Worm (Caenorhabditis elegans) whole organism, late embryonic: Measurements from ENCODE around the gene C25F6.1.

Experiments used
- C08G9.2 ChIP-seq: sonication (generic microtip); optimal IDR thresholded peaks from 2 replicates; lab custom pipeline; 2016; ENCODE audit warnings: mild to moderate bottlenecking, missing genetic modification characterization, moderate library complexity, missing compliant biosample characterization
- Y22D7AL.16 ChIP-seq: sonication (generic microtip); optimal IDR thresholded peaks from 2 replicates; lab custom pipeline; 2016; ENCODE audit warnings: missing genetic modification characterization, missing compliant biosample characterization
- ama-1 ChIP-seq: fragments of 150-350 bp; optimal IDR thresholded peaks from 2 replicates; lab custom pipeline; 2014
- ceh-18 ChIP-seq: sonication (generic microtip); optimal IDR thresholded peaks from 2 replicates; lab custom pipeline; 2016; ENCODE audit warnings: missing genetic modification characterization, missing compliant biosample characterization
- ceh-19 ChIP-seq: fragments of 200-800 bp; sonication (Bioruptor generic); optimal IDR thresholded peaks from 2 replicates; lab custom pipeline; 2018; ENCODE audit warnings: mild to moderate bottlenecking, missing genetic modification characterization, missing compliant biosample characterization
- ceh-22 ChIP-seq: sonication (generic microtip); optimal IDR thresholded peaks from 2 replicates; lab custom pipeline; 2017; ENCODE audit warnings: missing biosample characterization, missing genetic modification characterization
- ceh-24 ChIP-seq: sonication (generic microtip); optimal IDR thresholded peaks from 2 replicates; lab custom pipeline; 2016; ENCODE audit warnings: mild to moderate bottlenecking, missing genetic modification characterization, missing compliant biosample characterization
- ceh-30 ChIP-seq: fragments of 150-350 bp; optimal IDR thresholded peaks from 2 replicates; lab custom pipeline; 2014; ENCODE audit warnings: missing biosample characterization, missing genetic modification characterization
- ceh-31 ChIP-seq: sonication (generic microtip); optimal IDR thresholded peaks from 2 replicates; lab custom pipeline; 2016; ENCODE audit warnings: missing genetic modification characterization, missing compliant biosample characterization
- ceh-48 ChIP-seq: sonication (generic microtip); optimal IDR thresholded peaks from 2 replicates; lab custom pipeline; 2016; ENCODE audit warnings: missing genetic modification characterization, inconsistent platforms, missing compliant biosample characterization
- ceh-6 ChIP-seq: fragments of 200-800 bp; sonication (Bioruptor generic); optimal IDR thresholded peaks from 2 replicates; lab custom pipeline; 2018; ENCODE audit warnings: mild to moderate bottlenecking, missing genetic modification characterization, missing compliant biosample characterization
- dmd-4 ChIP-seq: sonication (generic microtip); optimal IDR thresholded peaks from 2 replicates; lab custom pipeline; 2016; ENCODE audit warnings: borderline replicate concordance, missing genetic modification characterization, missing compliant biosample characterization
- dve-1 ChIP-seq: sonication (generic microtip); optimal IDR thresholded peaks from 2 replicates; lab custom pipeline; 2017; ENCODE audit warnings: antibody characterized with exemption, mild to moderate bottlenecking, missing genetic modification characterization, missing compliant biosample characterization
- elt-2 ChIP-seq: sonication (generic microtip); optimal IDR thresholded peaks from 2 replicates; lab custom pipeline; 2016; ENCODE audit warnings: missing genetic modification reagents, missing genetic modification characterization, missing compliant biosample characterization
- ets-4 ChIP-seq: sonication (generic microtip); optimal IDR thresholded peaks from 2 replicates; lab custom pipeline; 2016; ENCODE audit warnings: missing genetic modification characterization, missing compliant biosample characterization
- fax-1 ChIP-seq: sonication (generic microtip); optimal IDR thresholded peaks from 2 replicates; lab custom pipeline; 2016; ENCODE audit warnings: missing genotype, missing genetic modification characterization, missing compliant biosample characterization
- fkh-10 ChIP-seq: fragments of 150-350 bp; optimal IDR thresholded peaks from 2 replicates; lab custom pipeline; 2014; ENCODE audit warnings: missing biosample characterization, missing genetic modification reagents, missing genetic modification characterization
- hlh-30 ChIP-seq: sonication (generic microtip); optimal IDR thresholded peaks from 2 replicates; lab custom pipeline; 2017; ENCODE audit warnings: antibody characterized with exemption, missing genetic modification characterization, missing compliant biosample characterization; ENCODE audit not compliant: insufficient read depth
- lim-6 ChIP-seq: sonication (generic microtip); optimal IDR thresholded peaks from 2 replicates; lab custom pipeline; 2016; ENCODE audit warnings: missing genetic modification characterization, missing compliant biosample characterization
- mec-3 ChIP-seq: sonication (generic microtip); optimal IDR thresholded peaks from 2 replicates; lab custom pipeline; 2016; ENCODE audit warnings: borderline replicate concordance, missing genetic modification characterization, missing compliant biosample characterization
- nhr-232 ChIP-seq: sonication (generic microtip); optimal IDR thresholded peaks from 2 replicates; lab custom pipeline; 2016; ENCODE audit warnings: missing genetic modification characterization, missing compliant biosample characterization
- odd-2 ChIP-seq: sonication (generic microtip); optimal IDR thresholded peaks from 2 replicates; lab custom pipeline; 2017; ENCODE audit warnings: antibody characterized with exemption, mild to moderate bottlenecking, missing genetic modification characterization, missing compliant biosample characterization
- pag-3 ChIP-seq: sonication (generic microtip); optimal IDR thresholded peaks from 2 replicates; lab custom pipeline; 2016; ENCODE audit warnings: missing compliant biosample characterization, missing genetic modification characterization, borderline replicate concordance
- pat-9 ChIP-seq: fragments of 200-800 bp; sonication (Bioruptor generic); optimal IDR thresholded peaks from 2 replicates; lab custom pipeline; 2018; ENCODE audit warnings: mild to moderate bottlenecking, missing genetic modification characterization, moderate library complexity, missing compliant biosample characterization
- pha-2 ChIP-seq: sonication (generic microtip); optimal IDR thresholded peaks from 2 replicates; lab custom pipeline; 2017; ENCODE audit warnings: mild to moderate bottlenecking, missing genetic modification characterization, missing compliant biosample characterization
- pha-4 ChIP-seq: fragments of 150-350 bp; optimal IDR thresholded peaks from 2 replicates; lab custom pipeline; 2018; ENCODE audit warnings: missing biosample characterization, missing genetic modification reagents, missing genetic modification characterization
- pros-1 ChIP-seq: fragments of 150-350 bp; optimal IDR thresholded peaks from 2 replicates; lab custom pipeline; 2014; ENCODE audit warnings: missing biosample characterization, missing genetic modification reagents, missing genetic modification characterization
- ref-2 ChIP-seq: sonication (generic microtip); optimal IDR thresholded peaks from 2 replicates; lab custom pipeline; 2016; ENCODE audit warnings: missing genetic modification characterization, missing compliant biosample characterization
- rnt-1 ChIP-seq: sonication (generic microtip); optimal IDR thresholded peaks from 2 replicates; lab custom pipeline; 2016; ENCODE audit warnings: missing genetic modification characterization, missing compliant biosample characterization
- sdc-2 ChIP-seq: sonication (generic microtip); optimal IDR thresholded peaks from 2 replicates; lab custom pipeline; 2016; ENCODE audit warnings: missing genotype, missing genetic modification characterization, missing compliant biosample characterization
- syd-9 ChIP-seq: sonication (generic microtip); optimal IDR thresholded peaks from 2 replicates; lab custom pipeline; 2016; ENCODE audit warnings: mild to moderate bottlenecking, missing genetic modification characterization, moderate library complexity, missing compliant biosample characterization
- tbx-2 ChIP-seq: sonication (generic microtip); optimal IDR thresholded peaks from 2 replicates; lab custom pipeline; 2016; ENCODE audit warnings: missing genetic modification characterization, missing compliant biosample characterization
- unc-3 ChIP-seq, 2 experiments: fragments of 200-800 bp in 1 of 2; sonication (Bioruptor generic) in 1 of 2; sonication (generic microtip) in 1 of 2; conservative IDR thresholded peaks in 1 of 2; optimal IDR thresholded peaks in 1 of 2; 2 replicates each; pipeline versions ENCODE4 v1.3.6 to Lab custom; 2016 to 2022; ENCODE audit warnings: missing compliant biosample characterization in 2 of 2, missing genetic modification characterization in 2 of 2, missing genetic modification reagents in 1 of 2

C25F6.1 gene

ce11 chrX:5507926-5508325 lies 21.6 kb downstream of the C25F6.1 start:
- TF ChIP-seq ceh-31 (tag; lab: Kevin White, UChicago) (peak; percentile 24), ceh-48 (tag; lab: Kevin White, UChicago) (peak; percentile 75), C08G9.2 (no peak), fkh-10 (GFP tag; lab: Kevin White, UChicago) (no peak), odd-2 (tag; lab: Kevin White, UChicago) (no peak), pat-9 (tag; lab: Kevin White, UChicago) (no peak)

ce11 chrX:5509114-5509877 lies 23.0 kb downstream of the C25F6.1 start:
- TF ChIP-seq mec-3 (tag; lab: Kevin White, UChicago) = no peak
- no peak for TF ChIP-seq lim-6
- TF ChIP-seq ceh-18 (tag; lab: Kevin White, UChicago) = peak; percentile 44

ce11 chrX:5512227-5512626 lies 25.9 kb downstream of the C25F6.1 start, which contains the start of gene T23F2.3:
TSS of gene T23F2.3 (minus strand) at chrX:5512327.
- TF ChIP-seq tbx-2 (tag; lab: Kevin White, UChicago) (no peak), ceh-19 (no peak), ceh-30 (tag; lab: Kevin White, UChicago) (no peak), Y22D7AL.16 (no peak), C08G9.2 (no peak), pros-1 (tag; lab: Kevin White, UChicago) (no peak), pha-2 (no peak), elt-2 (tag; lab: Kevin White, UChicago) (no peak), rnt-1 (tag; lab: Kevin White, UChicago) (no peak), ref-2 (tag; lab: Kevin White, UChicago) (no peak), dve-1 (no peak), lim-6 (no peak), ceh-6 (GFP tag; lab: Kevin White, UChicago) (no peak)

- TF ChIP-seq ceh-24 (tag; lab: Kevin White, UChicago) (no peak), unc-3 (GFP tag; conservative IDR thresholded peaks at IDR 0.05; lab: Robert Waterston, UW) (no peak), unc-3 (tag; optimal IDR thresholded peaks at IDR 0.05; lab: Kevin White, UChicago) (peak; percentile 51)
- TF ChIP-seq, all 69 proteins: peak for 1
Measured at ce11 chrX:5512707-5513106, 26.4 kb downstream of the C25F6.1 start.

- no peak for TF ChIP-seq sdc-2 (tag; lab: Kevin White, UChicago)
- TF ChIP-seq ceh-19 = no peak
- TF ChIP-seq pag-3 (tag; lab: Kevin White, UChicago) = no peak
- no peak for TF ChIP-seq hlh-30
- TF ChIP-seq ceh-22 (tag; lab: Kevin White, UChicago) = no peak
- TF ChIP-seq nhr-232 = no peak
- TF ChIP-seq fax-1 = no peak
- TF ChIP-seq ets-4 (tag; lab: Kevin White, UChicago) = no peak
- no peak for TF ChIP-seq tbx-2 (tag; lab: Kevin White, UChicago)
- TF ChIP-seq mec-3 (tag; lab: Kevin White, UChicago) = no peak
Measured at ce11 chrX:5514346-5514745, 28.1 kb downstream of the C25F6.1 start.

ce11 chrX:5514984-5515383 lies 28.7 kb downstream of the C25F6.1 start, which contains the start of gene T23F2.4:
TSS of gene T23F2.4 (minus strand) at chrX:5515084.
- TF ChIP-seq ceh-31 (tag; lab: Kevin White, UChicago) = no peak
- TF ChIP-seq Y22D7AL.16 = no peak
- TF ChIP-seq pha-4 (tag; lab: Kevin White, UChicago) = no peak
- no peak for TF ChIP-seq hlh-30
- TF ChIP-seq dmd-4 (tag; lab: Kevin White, UChicago) = no peak
- TF ChIP-seq pat-9 (tag; lab: Kevin White, UChicago) = no peak
- TF ChIP-seq sdc-2 (tag; lab: Kevin White, UChicago) = no peak
- no peak for TF ChIP-seq dve-1
- no peak for TF ChIP-seq ets-4 (tag; lab: Kevin White, UChicago)
- no peak for TF ChIP-seq ref-2 (tag; lab: Kevin White, UChicago)
- TF ChIP-seq syd-9 (tag; lab: Kevin White, UChicago) = no peak
- TF ChIP-seq pag-3 (tag; lab: Kevin White, UChicago) = no peak
- no peak for TF ChIP-seq ama-1
- no peak for TF ChIP-seq pros-1 (tag; lab: Kevin White, UChicago)
- TF ChIP-seq, all 69 proteins: peak for 0
